Fruit fly (Drosophila melanogaster): ENCODE measurements around the gene ase.
A peak's percentile ranks its signal among the peaks of the same experiment; 100 is the strongest.

The ase gene

dm6 chrX:476230-477143 lies 15.9 kb downstream of the ase start, which contains the start of the genes ebo and CG13373 (continued):
- TF ChIP-seq Dp (GFP tag; optimal IDR thresholded peaks at IDR 0.05) (peak; percentile 68), Deaf1 (tag; optimal IDR thresholded peaks at IDR 0.05) (no peak), CG2202 (tag; optimal IDR thresholded peaks at IDR 0.05) (no peak), Dfd (GFP tag; optimal IDR thresholded peaks at IDR 0.05) (no peak), Usf (GFP tag; optimal IDR thresholded peaks at IDR 0.05) (no peak), trem (tag; optimal IDR thresholded peaks at IDR 0.05) (peak; percentile 17), Hr3 (GFP tag; optimal IDR thresholded peaks at IDR 0.05) (peak; percentile 42), CG17612 (GFP tag; IDR thresholded peaks at IDR 0.05) (no peak), HLH3B (GFP tag; IDR thresholded peaks at IDR 0.05) (peak; percentile 31; the same call in 1 of the 2 replicates), CG8281 (tag; optimal IDR thresholded peaks at IDR 0.05) (no peak), Taf1 (GFP tag; IDR thresholded peaks at IDR 0.05) (no peak), CG13624 (GFP tag; optimal IDR thresholded peaks at IDR 0.05) (no peak), seq (GFP tag; IDR thresholded peaks at IDR 0.05) (no peak), hkb (optimal IDR thresholded peaks at IDR 0.05) (no peak), hkb (GFP tag; IDR thresholded peaks at IDR 0.05) (peak; percentile 45; the same call in 1 of the 2 replicates), en (GFP tag; optimal IDR thresholded peaks at IDR 0.05) (no peak), CG17568 (GFP tag; optimal IDR thresholded peaks at IDR 0.05) (no peak), Sry-β (GFP tag; optimal IDR thresholded peaks at IDR 0.05) (no peak), CG4360 (GFP tag; IDR thresholded peaks at IDR 0.05) (no peak), dpn (GFP tag; optimal IDR thresholded peaks at IDR 0.05) (peak; percentile 4 to 6), inv (GFP tag; IDR thresholded peaks at IDR 0.05; ENCODE audit: partially characterized antibody) (peak; percentile 49; the same call in 1 of the 2 replicates), BEAF-32 (GFP tag; optimal IDR thresholded peaks at IDR 0.05) (peak; percentile 69), wek (GFP tag; optimal IDR thresholded peaks at IDR 0.05) (no peak), HLH4C (GFP tag; IDR thresholded peaks at IDR 0.05; ENCODE audit: partially characterized antibody) (0 out of 3 replicates have a peak, but pooled peaks have one; percentile 36), Atf6 (GFP tag; IDR thresholded peaks at IDR 0.05) (no peak), twi (tag; optimal IDR thresholded peaks at IDR 0.05) (no peak), CG10959 (GFP tag; IDR thresholded peaks at IDR 0.05) (no peak), danr (GFP tag; IDR thresholded peaks at IDR 0.05) (no peak), hbn (GFP tag; IDR thresholded peaks at IDR 0.05; ENCODE audit: partially characterized antibody) (peak; percentile 62), Kr (GFP tag; optimal IDR thresholded peaks at IDR 0.05) (no peak), Antp (GFP tag; optimal IDR thresholded peaks at IDR 0.05) (peak; percentile 12), CG17802 (tag; optimal IDR thresholded peaks at IDR 0.05) (no peak), Lhr (GFP tag; optimal IDR thresholded peaks at IDR 0.05) (no peak), Doc2 (GFP tag; IDR thresholded peaks at IDR 0.05) (no peak), abd-A (tag; optimal IDR thresholded peaks at IDR 0.05) (no peak), CG7745 (tag; optimal IDR thresholded peaks at IDR 0.05) (no peak), Scr (GFP tag; IDR thresholded peaks at IDR 0.05; ENCODE audit: partially characterized antibody) (peak; percentile 67), B-H2 (GFP tag; optimal IDR thresholded peaks at IDR 0.05) (no peak), CG9609 (GFP tag; optimal IDR thresholded peaks at IDR 0.05) (no peak), Hr51 (GFP tag; optimal IDR thresholded peaks at IDR 0.05) (no peak), CG17359 (tag; optimal IDR thresholded peaks at IDR 0.05) (peak; percentile 44), Drgx (GFP tag; IDR thresholded peaks at IDR 0.05) (0 out of 2 replicates have a peak, but pooled peaks have one; percentile 37), Meics (GFP tag; optimal IDR thresholded peaks at IDR 0.05) (no peak), disco-r (GFP tag; optimal IDR thresholded peaks at IDR 0.05) (no peak), CG12299 (tag; optimal IDR thresholded peaks at IDR 0.05) (no peak), yki (optimal IDR thresholded peaks at IDR 0.05) (no peak), tx (GFP tag; optimal IDR thresholded peaks at IDR 0.05) (no peak), maf-S (GFP tag; optimal IDR thresholded peaks at IDR 0.05) (no peak), Hmx (GFP tag; optimal IDR thresholded peaks at IDR 0.05) (no peak)

All from whole organism, embryonic.